Fruit fly (Drosophila melanogaster): ENCODE data around the gene brk.

The brk gene

DNA sequence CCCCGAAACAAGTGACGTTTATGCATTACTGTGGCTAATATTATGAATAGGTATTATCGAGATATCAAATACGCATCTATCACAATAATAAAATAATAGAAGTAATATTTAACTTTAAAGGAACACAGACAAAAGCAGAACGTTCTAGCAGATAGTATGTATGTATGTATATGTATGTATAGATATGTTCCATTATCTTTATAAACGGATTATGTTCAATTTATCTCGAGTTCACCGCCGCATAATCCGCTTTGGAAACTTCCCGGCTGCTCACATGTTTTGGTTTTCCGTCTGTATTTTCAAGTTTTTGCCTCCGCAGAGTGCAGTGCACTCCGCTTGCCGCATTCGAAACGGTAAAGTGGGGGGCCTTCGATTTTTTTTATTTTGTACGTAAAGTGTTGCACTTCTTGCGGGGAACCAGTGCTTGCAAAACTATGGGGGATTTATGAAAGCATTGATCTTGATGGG lies 27.8 kb downstream of the brk start (continued):
- peak; percentile 52 for TF ChIP-seq fd59A (GFP tag; optimal IDR thresholded peaks at IDR 0.05)
- peak; percentile 69 for TF ChIP-seq vri (GFP tag; optimal IDR thresholded peaks at IDR 0.05)
- TF ChIP-seq net (GFP tag; optimal IDR thresholded peaks at IDR 0.05) = peak; percentile 73
- TF ChIP-seq Lpt (GFP tag; optimal IDR thresholded peaks at IDR 0.05) = no peak
- TF ChIP-seq CG11294 (GFP tag; IDR thresholded peaks at IDR 0.05) = peak; percentile 40; the same call in 1 of the 2 replicates
- peak; percentile 32 for TF ChIP-seq Ets21C (GFP tag; optimal IDR thresholded peaks at IDR 0.05)
- TF ChIP-seq spab (GFP tag; optimal IDR thresholded peaks at IDR 0.05) = peak; percentile 40
- peak; percentile 50 for TF ChIP-seq CG6276 (GFP tag; optimal IDR thresholded peaks at IDR 0.05)
- TF ChIP-seq Met (GFP tag; optimal IDR thresholded peaks at IDR 0.05) = peak; percentile 78
- TF ChIP-seq salr (GFP tag; optimal IDR thresholded peaks at IDR 0.05) = no peak
- TF ChIP-seq Sox102F (GFP tag; optimal IDR thresholded peaks at IDR 0.05) = peak; percentile 75
- peak; percentile 74 for TF ChIP-seq Smox (GFP tag; optimal IDR thresholded peaks at IDR 0.05)
- peak; percentile 13 for TF ChIP-seq Sox15 (GFP tag; optimal IDR thresholded peaks at IDR 0.05)
- peak; percentile 51 for TF ChIP-seq CG7368 (GFP tag; optimal IDR thresholded peaks at IDR 0.05)
- peak; percentile 58 for TF ChIP-seq pdm3 (GFP tag; optimal IDR thresholded peaks at IDR 0.05)
- TF ChIP-seq topi (GFP tag; optimal IDR thresholded peaks at IDR 0.05) = peak; percentile 78
- TF ChIP-seq OdsH (GFP tag; optimal IDR thresholded peaks at IDR 0.05) = peak; percentile 63

DNA sequence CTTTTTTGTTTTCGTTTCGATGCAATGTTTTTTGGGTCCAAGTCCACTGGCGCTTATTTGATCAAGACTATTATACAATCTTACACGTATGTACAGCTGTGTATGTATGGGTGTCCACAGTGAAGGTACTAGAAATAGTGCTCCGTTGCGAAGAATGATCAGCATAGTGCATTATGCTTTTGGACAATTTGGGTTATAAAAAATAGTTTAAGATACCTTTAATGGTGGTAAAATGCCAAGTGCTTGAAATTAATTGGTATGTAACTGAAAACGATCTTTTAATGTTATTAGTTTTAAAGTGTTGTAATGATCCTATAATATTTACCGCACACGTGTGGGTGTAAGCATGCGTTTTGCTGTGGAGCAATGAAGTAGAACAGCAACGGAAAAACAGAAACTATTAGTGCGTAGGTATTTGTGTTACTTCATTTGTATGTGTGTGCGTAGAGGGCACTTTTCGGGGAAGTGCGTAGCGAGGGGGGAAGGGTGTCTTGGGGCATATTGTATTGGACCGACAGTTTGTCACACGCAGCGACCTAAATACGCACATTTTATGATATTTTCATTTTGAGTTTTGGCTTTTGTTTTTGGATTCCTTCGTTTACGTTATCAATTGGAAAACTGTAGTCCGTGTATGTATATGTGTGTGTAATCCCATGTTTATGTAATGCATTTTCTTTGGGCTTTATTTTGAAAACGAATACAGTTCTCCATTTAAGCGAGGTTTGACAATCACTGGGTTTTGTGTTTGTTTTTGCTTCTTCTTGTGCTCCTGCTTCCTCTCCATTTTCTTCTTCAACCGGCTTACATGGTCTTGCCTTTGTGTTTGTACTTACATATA lies 28.6 kb downstream of the brk start:
- TF ChIP-seq CG8632 (GFP tag; optimal IDR thresholded peaks at IDR 0.05) (peak; percentile 51), OdsH (GFP tag; optimal IDR thresholded peaks at IDR 0.05) (peak; percentile 72), Sox102F (GFP tag; optimal IDR thresholded peaks at IDR 0.05) (peak; percentile 1), CG6808 (GFP tag; optimal IDR thresholded peaks at IDR 0.05) (peak; percentile 70), Hr4 (GFP tag; optimal IDR thresholded peaks at IDR 0.05) (peak; percentile 82), CG6276 (GFP tag; optimal IDR thresholded peaks at IDR 0.05) (peak; percentile 82), CG15336 (GFP tag; IDR thresholded peaks at IDR 0.05) (peak; percentile 84), Blimp-1 (GFP tag; optimal IDR thresholded peaks at IDR 0.05) (no peak), cyc (GFP tag; optimal IDR thresholded peaks at IDR 0.05) (no peak), CG6792 (GFP tag; optimal IDR thresholded peaks at IDR 0.05) (peak; percentile 41), Eip75B (GFP tag; optimal IDR thresholded peaks at IDR 0.05) (peak; percentile 60), CG7368 (GFP tag; optimal IDR thresholded peaks at IDR 0.05) (peak; percentile 54), CG11294 (GFP tag; IDR thresholded peaks at IDR 0.05) (peak; percentile 58), CG3919 (GFP tag; optimal IDR thresholded peaks at IDR 0.05) (peak; percentile 66), Hr39 (GFP tag; optimal IDR thresholded peaks at IDR 0.05) (peak; percentile 28), acj6 (GFP tag; optimal IDR thresholded peaks at IDR 0.05) (peak; percentile 63), Sox14 (GFP tag; optimal IDR thresholded peaks at IDR 0.05) (peak; percentile 68), CG10631 (GFP tag; optimal IDR thresholded peaks at IDR 0.05) (peak; percentile 64), vri (GFP tag; optimal IDR thresholded peaks at IDR 0.05) (no peak), Smox (GFP tag; optimal IDR thresholded peaks at IDR 0.05) (no peak), CG11902 (GFP tag; optimal IDR thresholded peaks at IDR 0.05) (peak; percentile 13), lz (GFP tag; optimal IDR thresholded peaks at IDR 0.05) (peak; percentile 14), pdm3 (GFP tag; optimal IDR thresholded peaks at IDR 0.05) (peak; percentile 80), Hr38 (GFP tag; optimal IDR thresholded peaks at IDR 0.05) (no peak), CG11762 (GFP tag; optimal IDR thresholded peaks at IDR 0.05; ENCODE audit: insufficient read depth) (peak; percentile 72), CG4318 (GFP tag; optimal IDR thresholded peaks at IDR 0.05) (peak; percentile 70), Ets21C (GFP tag; optimal IDR thresholded peaks at IDR 0.05) (no peak), dsx (GFP tag; optimal IDR thresholded peaks at IDR 0.05; ENCODE audit: poor library complexity, severe bottlenecking) (no peak), net (GFP tag; optimal IDR thresholded peaks at IDR 0.05) (peak; percentile 62), CG8119 (GFP tag; IDR thresholded peaks at IDR 0.05) (peak; percentile 86), Eip93F (GFP tag; optimal IDR thresholded peaks at IDR 0.05) (no peak), CG1621 (tag; optimal IDR thresholded peaks at IDR 0.05) (peak; percentile 57), CG8319 (GFP tag; optimal IDR thresholded peaks at IDR 0.05) (no peak), CG9139 (GFP tag; optimal IDR thresholded peaks at IDR 0.05) (no peak), topi (GFP tag; optimal IDR thresholded peaks at IDR 0.05) (peak; percentile 28), Lpt (GFP tag; optimal IDR thresholded peaks at IDR 0.05) (peak; percentile 66), CG3032 (tag; optimal IDR thresholded peaks at IDR 0.05) (peak; percentile 71), Sox15 (GFP tag; optimal IDR thresholded peaks at IDR 0.05) (no peak), CG32006 (GFP tag; optimal IDR thresholded peaks at IDR 0.05) (peak; percentile 85), dac (GFP tag; optimal IDR thresholded peaks at IDR 0.05) (peak; percentile 26), Gug (GFP tag; IDR thresholded peaks at IDR 0.05) (peak; percentile 64; the same call in 1 of the 2 replicates)

All from whole organism, prepupa.